Fruit fly (Drosophila melanogaster): Measurements from ENCODE around the gene Zip99C.

Zip99C gene

dm6 chr3R:29830925-29831324 lies 37.8 kb downstream of the Zip99C start:
- no peak for TF ChIP-seq CG17801 (GFP tag; optimal IDR thresholded peaks at IDR 0.05; ENCODE audit: partially characterized antibody)

DNA sequence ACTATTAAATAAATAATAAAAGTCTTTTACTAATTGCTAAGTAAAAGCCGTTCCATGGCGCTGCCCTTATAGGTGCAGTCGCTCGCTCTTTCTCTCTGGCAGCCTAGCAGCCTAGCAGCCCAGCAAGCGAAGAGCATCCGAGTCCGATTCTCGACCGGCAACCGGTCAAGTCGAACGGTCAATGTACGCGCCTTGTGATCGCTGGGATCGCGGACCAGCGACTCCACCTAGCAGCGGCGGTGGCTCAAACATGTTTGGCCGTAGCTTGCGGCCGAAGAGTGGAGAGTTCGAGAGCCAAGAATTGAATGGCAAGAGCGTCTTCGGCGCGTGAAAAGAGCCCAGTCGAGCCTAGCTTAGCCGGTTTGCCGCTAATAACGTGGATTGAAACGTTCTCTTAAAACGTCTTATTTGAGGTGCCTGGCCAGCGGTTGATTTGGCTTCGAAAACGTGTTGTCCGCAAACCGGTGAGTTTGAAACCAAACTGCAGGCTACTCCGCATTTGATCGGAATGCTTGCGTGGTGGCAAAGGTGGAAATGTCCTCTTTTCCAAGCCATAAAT lies 39.4 kb downstream of the Zip99C start:
- TF ChIP-seq CG17801 (GFP tag; optimal IDR thresholded peaks at IDR 0.05; ENCODE audit: partially characterized antibody), result no peak

dm6 chr3R:29818434-29819268 lies 50.0 kb downstream of the Zip99C start, which contains the start of gene neo:
TSS of gene neo (plus strand) at chr3R:29819131.
- no peak for TF ChIP-seq CG17801 (GFP tag; optimal IDR thresholded peaks at IDR 0.05; ENCODE audit: partially characterized antibody)

dm6 chr3R:29817664-29818063 lies 51.0 kb downstream of the Zip99C start, which contains the start of gene CG7829:
TSS of gene CG7829 (minus strand) at chr3R:29817764.
- no peak for TF ChIP-seq CG17801 (GFP tag; optimal IDR thresholded peaks at IDR 0.05; ENCODE audit: partially characterized antibody)

dm6 chr3R:29816266-29816665 lies 52.4 kb downstream of the Zip99C start, which contains the start of gene Vps16B:
TSS of gene Vps16B (minus strand) at chr3R:29816451.
- TF ChIP-seq CG17801 (GFP tag; optimal IDR thresholded peaks at IDR 0.05; ENCODE audit: partially characterized antibody), result no peak

Measured in ovary, adult (tissue).